Worm (Caenorhabditis elegans): ENCODE data around the gene ttr-13.

The ttr-13 gene

ce11 chrV:20660025-20660424, 23.3 kb upstream of the ttr-13 start, which contains the start of gene W01F3.2:
Gene W01F3.2, plus strand, starts transcription at chrV:20660325.
- TF ChIP-seq hlh-30 (tag; optimal IDR thresholded peaks at IDR 0.05; ENCODE audit: insufficient read depth): peak; percentile 29
- peak; percentile 21 for TF ChIP-seq hlh-11 (tag; optimal IDR thresholded peaks at IDR 0.05)
- peak; percentile 36 for TF ChIP-seq nhr-28 (tag; optimal IDR thresholded peaks at IDR 0.05)
- TF ChIP-seq F37D6.2 (tag; optimal IDR thresholded peaks at IDR 0.05): no peak
- TF ChIP-seq dmd-6 (GFP tag; IDR thresholded peaks at IDR 0.05): peak; percentile 14; the same call in 1 of the 2 replicates

DNA sequence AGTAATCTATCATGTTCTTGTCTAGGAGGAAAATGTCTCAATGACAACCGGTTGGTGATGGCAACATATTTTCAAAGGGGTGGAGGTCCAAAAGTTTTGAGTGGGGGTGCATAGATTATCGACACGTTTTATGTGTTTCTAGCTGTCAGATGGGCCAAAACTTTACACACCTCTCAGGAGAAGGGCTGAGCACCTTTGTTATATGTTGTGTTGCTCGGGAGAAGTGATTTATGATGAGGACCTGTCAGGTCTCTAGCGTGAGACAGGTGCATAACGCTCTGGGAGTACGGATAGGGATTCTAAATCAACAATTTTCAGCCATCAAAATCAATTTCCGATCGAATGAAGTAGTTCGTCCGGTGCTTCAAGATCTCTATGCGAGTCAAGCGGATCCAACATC, 19.9 kb upstream of the ttr-13 start:
- TF ChIP-seq lin-29 (GFP tag; IDR thresholded peaks at IDR 0.05) (no peak), unc-62 (GFP tag; optimal IDR thresholded peaks at IDR 0.05 in 1 of 2) (peak in 1 of 2 experiments; percentile 35), unc-62 (tag; optimal IDR thresholded peaks at IDR 0.05) (no peak)

ce11 chrV:20655174-20655573, 18.4 kb upstream of the ttr-13 start:
- TF ChIP-seq set-16 (GFP tag; IDR thresholded peaks at IDR 0.05) (no peak), sdz-12 (GFP tag; optimal IDR thresholded peaks at IDR 0.05) (no peak), lin-29 (GFP tag; IDR thresholded peaks at IDR 0.05) (no peak), T26A8.4 (GFP tag; IDR thresholded peaks at IDR 0.05) (no peak), nhr-41 (GFP tag; IDR thresholded peaks at IDR 0.05) (no peak), tag-97 (GFP tag; IDR thresholded peaks at IDR 0.05) (no peak), php-3 (GFP tag; IDR thresholded peaks at IDR 0.05) (no peak), tra-1 (GFP tag; IDR thresholded peaks at IDR 0.05) (no peak), Y105C5A.15 (GFP tag; IDR thresholded peaks at IDR 0.05) (no peak), ceh-62 (tag; optimal IDR thresholded peaks at IDR 0.05) (no peak), fkh-10 (GFP tag; optimal IDR thresholded peaks at IDR 0.05) (no peak)

DNA sequence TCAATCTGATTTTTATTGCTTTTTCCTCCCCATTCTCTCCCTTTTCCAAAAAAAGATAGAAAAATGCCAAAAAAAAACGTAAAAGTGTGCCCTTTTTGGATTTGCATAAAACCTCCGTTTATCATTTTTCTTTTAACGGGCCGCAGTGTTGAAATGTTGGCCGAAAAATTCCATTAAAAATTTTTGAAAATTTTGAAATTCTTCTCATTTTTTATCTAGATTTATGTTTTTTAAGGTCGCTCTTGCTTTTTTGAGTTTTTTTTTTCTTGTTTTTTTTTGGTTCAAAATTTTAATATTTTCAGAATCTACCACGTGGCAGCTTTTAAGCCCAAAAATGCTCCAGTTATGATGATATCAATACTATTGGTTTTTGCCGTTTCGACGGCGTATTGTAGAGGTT, 17.6 kb upstream of the ttr-13 start, which contains the start of gene mnr-1:
Gene mnr-1, plus strand, starts transcription at position 301 of the 400 bp plus-strand sequence.
- TF ChIP-seq mep-1 (tag; optimal IDR thresholded peaks at IDR 0.05) (no peak), zfp-2 (tag; optimal IDR thresholded peaks at IDR 0.05) (no peak), skn-1 (tag; optimal IDR thresholded peaks at IDR 0.05) (no peak), lsy-2 (tag; optimal IDR thresholded peaks at IDR 0.05) (no peak), egl-27 (tag; optimal IDR thresholded peaks at IDR 0.05) (no peak), lin-1 (GFP tag; IDR thresholded peaks at IDR 0.05) (no peak), aha-1 (tag) (no peak), nhr-11 (tag; optimal IDR thresholded peaks at IDR 0.05) (no peak), pha-4 (GFP tag; IDR thresholded peaks at IDR 0.05) (no peak), pha-4 (tag; optimal IDR thresholded peaks at IDR 0.05) (no peak), zip-11 (GFP tag; IDR thresholded peaks at IDR 0.05) (no peak), egl-43 (GFP tag; IDR thresholded peaks at IDR 0.05) (no peak), aly-2 (tag; optimal IDR thresholded peaks at IDR 0.05) (no peak), mdt-29 (GFP tag; IDR thresholded peaks at IDR 0.05) (no peak), daf-8 (GFP tag; IDR thresholded peaks at IDR 0.05) (no peak), F49E8.2 (tag; optimal IDR thresholded peaks at IDR 0.05; ENCODE audit: borderline replicate concordance) (no peak), lin-38 (GFP tag; IDR thresholded peaks at IDR 0.05) (no peak), sdz-12 (GFP tag; optimal IDR thresholded peaks at IDR 0.05) (no peak), D1046.2 (GFP tag; IDR thresholded peaks at IDR 0.05) (no peak)

ce11 chrV:20651923-20652322, 15.2 kb upstream of the ttr-13 start:
- TF ChIP-seq skn-1 (tag; optimal IDR thresholded peaks at IDR 0.05): no peak
- peak; percentile 14 for TF ChIP-seq fkh-10 (GFP tag; optimal IDR thresholded peaks at IDR 0.05)
